Worm (Caenorhabditis elegans): ENCODE data around the gene glr-4.
A peak's percentile ranks its signal among the peaks of the same experiment; 100 is the strongest.

Gene glr-4

ce11 chrII:7816163-7816776 lies 22.1 kb upstream of the glr-4 start, which contains the start of gene cki-2:
TSS of gene cki-2 (plus strand) at chrII:7816499.
- TF ChIP-seq F10E7.11 (tag; optimal IDR thresholded peaks at IDR 0.05) (no peak), lin-35 (GFP tag; optimal IDR thresholded peaks at IDR 0.05) (no peak), dox-1 (GFP tag; IDR thresholded peaks at IDR 0.05) (peak; percentile 50; the same call in 1 of the 2 replicates), xnd-1 (tag; optimal IDR thresholded peaks at IDR 0.05) (peak; percentile 63), mcd-1 (GFP tag; IDR thresholded peaks at IDR 0.05) (no peak), nhr-80 (tag; optimal IDR thresholded peaks at IDR 0.05) (peak; percentile 75), somi-1 (GFP tag; optimal IDR thresholded peaks at IDR 0.05) (no peak), D2030.7 (GFP tag; IDR thresholded peaks at IDR 0.05) (peak; percentile 37; the same call in 1 of the 2 replicates), ztf-25 (GFP tag; IDR thresholded peaks at IDR 0.05) (no peak), let-526 (GFP tag; IDR thresholded peaks at IDR 0.05) (no peak), nhr-179 (tag; optimal IDR thresholded peaks at IDR 0.05) (no peak), sea-2 (GFP tag; IDR thresholded peaks at IDR 0.05) (no peak), rcor-1 (GFP tag; IDR thresholded peaks at IDR 0.05) (no peak), lsl-1 (GFP tag; optimal IDR thresholded peaks at IDR 0.05) (peak; percentile 48), ceh-91 (GFP tag; IDR thresholded peaks at IDR 0.05) (peak; percentile 42; the same call in 1 of the 2 replicates), C17E4.6 (GFP tag; IDR thresholded peaks at IDR 0.05) (no peak), ztf-28 (GFP tag; IDR thresholded peaks at IDR 0.05) (no peak), unc-130 (GFP tag; optimal IDR thresholded peaks at IDR 0.05) (no peak), hmg-1.2 (GFP tag; IDR thresholded peaks at IDR 0.05) (peak; percentile 36; the same call in 1 of the 2 replicates), madf-6 (GFP tag; IDR thresholded peaks at IDR 0.05) (peak; percentile 90), F33H1.4 (GFP tag; IDR thresholded peaks at IDR 0.05) (peak; percentile 33), ceh-40 (GFP tag; IDR thresholded peaks at IDR 0.05) (no peak), attf-5 (GFP tag; optimal IDR thresholded peaks at IDR 0.05) (peak; percentile 1), efl-1 (GFP tag; optimal IDR thresholded peaks at IDR 0.05) (peak; percentile 87), Y56A3A.18 (GFP tag; IDR thresholded peaks at IDR 0.05) (no peak), him-1 (tag; optimal IDR thresholded peaks at IDR 0.05) (no peak), F37B4.10 (GFP tag; IDR thresholded peaks at IDR 0.05) (no peak), lin-54 (GFP tag; optimal IDR thresholded peaks at IDR 0.05) (peak; percentile 32), B0336.3 (GFP tag; IDR thresholded peaks at IDR 0.05) (0 out of 2 replicates have a peak, but pooled peaks have one; percentile 21), mel-28 (tag; optimal IDR thresholded peaks at IDR 0.05; ENCODE audit: borderline replicate concordance) (no peak), madf-8 (GFP tag; conservative IDR thresholded peaks at IDR 0.05) (peak; percentile 69), madf-10 (tag; optimal IDR thresholded peaks at IDR 0.05) (no peak), dpl-1 (GFP tag; optimal IDR thresholded peaks at IDR 0.05) (peak; percentile 57)

- TF ChIP-seq ztf-28 (GFP tag; IDR thresholded peaks at IDR 0.05) (no peak), ztf-25 (GFP tag; IDR thresholded peaks at IDR 0.05) (0 out of 2 replicates have a peak, but pooled peaks have one; percentile 16), madf-8 (GFP tag; conservative IDR thresholded peaks at IDR 0.05) (no peak), hsf-1 (GFP tag; IDR thresholded peaks at IDR 0.05) (no peak), Y67H2A.10 (GFP tag; conservative IDR thresholded peaks at IDR 0.05) (no peak), madf-3 (GFP tag; IDR thresholded peaks at IDR 0.05) (no peak)
These were observed 21.3 kb upstream of the glr-4 start for ce11 chrII:7815406-7815805.

ce11 chrII:7814915-7815314 lies 20.8 kb upstream of the glr-4 start:
- peak; percentile 6; the same call in 1 of the 2 replicates for TF ChIP-seq dox-1 (GFP tag; IDR thresholded peaks at IDR 0.05)
- TF ChIP-seq unc-62 (GFP tag; optimal IDR thresholded peaks at IDR 0.05) = peak; percentile 97
- TF ChIP-seq F37B4.10 (GFP tag; IDR thresholded peaks at IDR 0.05) = no peak
- TF ChIP-seq cebp-1 (GFP tag; IDR thresholded peaks at IDR 0.05) = no peak
- TF ChIP-seq cebp-1 (tag; optimal IDR thresholded peaks at IDR 0.05) = peak; percentile 17
- TF ChIP-seq hsf-1 (GFP tag; IDR thresholded peaks at IDR 0.05) = no peak
- TF ChIP-seq let-607 (tag; optimal IDR thresholded peaks at IDR 0.05) = peak in 1 of 2 experiments; percentile 17
- TF ChIP-seq madf-10 (tag; optimal IDR thresholded peaks at IDR 0.05) = no peak
- TF ChIP-seq nhr-80 (tag; optimal IDR thresholded peaks at IDR 0.05) = peak; percentile 84
